Fruit fly (Drosophila melanogaster) whole organism, embryonic: ENCODE results near the gene CG31174.

Experiments
- Atf6 ChIP-seq: fragments of 200-800 bp; sonication (Bioruptor generic); IDR thresholded peaks from 2 replicates; pipeline ENCODE4 v1.3.6; 2022; ENCODE audit warnings: missing biosample characterization, missing genetic modification characterization
- CG1024 ChIP-seq: fragments of 200-800 bp; sonication (Bioruptor generic); IDR thresholded peaks from 2 replicates; pipeline ENCODE4 v1.3.6; 2022; ENCODE audit warnings: missing biosample characterization, missing genetic modification characterization
- CG10321 ChIP-seq: fragments of 200-800 bp; sonication (Bioruptor generic); IDR thresholded peaks from 2 replicates; pipeline ENCODE4 v1.3.6; 2022; ENCODE audit warnings: missing biosample characterization, missing genetic modification characterization
- CG11093 ChIP-seq: fragments of 200-800 bp; sonication (Bioruptor generic); IDR thresholded peaks from 3 replicates; pipeline ENCODE4 v1.3.6; 2022; ENCODE audit warnings: missing biosample characterization, missing genetic modification characterization
- CG11696 ChIP-seq: fragments of 200-800 bp; sonication (Bioruptor generic); IDR thresholded peaks from 2 replicates; pipeline ENCODE4 v1.3.6; 2022; ENCODE audit warnings: missing biosample characterization, missing genetic modification characterization
- CG12104 ChIP-seq: fragments of 200-800 bp; sonication (Bioruptor generic); optimal IDR thresholded peaks from 3 replicates; lab custom pipeline; 2016; ENCODE audit warnings: missing biosample characterization, missing genetic modification characterization
- CG12219 ChIP-seq: fragments of 200-800 bp; sonication (Bioruptor generic); optimal IDR thresholded peaks from 3 replicates; lab custom pipeline; 2018; ENCODE audit warnings: missing biosample characterization, mild to moderate bottlenecking, missing genetic modification characterization
- CG12659 ChIP-seq: fragments of 200-800 bp; sonication (Bioruptor generic); optimal IDR thresholded peaks from 3 replicates; lab custom pipeline; 2017; ENCODE audit warnings: mild to moderate bottlenecking, missing biosample characterization, missing genetic modification reagents, missing genetic modification characterization
- CG14014 ChIP-seq: fragments of 200-800 bp; sonication (Bioruptor generic); IDR thresholded peaks from 2 replicates; pipeline ENCODE4 v1.3.6; 2022; ENCODE audit warnings: missing biosample characterization, missing genetic modification characterization
- CG14441 ChIP-seq: fragments of 200-800 bp; sonication (Bioruptor generic); IDR thresholded peaks from 2 replicates; pipeline ENCODE4 v1.3.6; 2022; ENCODE audit warnings: missing biosample characterization, missing genetic modification characterization
- CG15479 ChIP-seq: fragments of 200-800 bp; sonication (Bioruptor generic); optimal IDR thresholded peaks from 3 replicates; lab custom pipeline; 2019; ENCODE audit warnings: missing biosample characterization, mild to moderate bottlenecking, missing genetic modification characterization, moderate library complexity
- CG16863 ChIP-seq: fragments of 200-800 bp; sonication (Bioruptor generic); optimal IDR thresholded peaks from 3 replicates; lab custom pipeline; 2016; ENCODE audit warnings: missing biosample characterization, missing genetic modification characterization
- CG17361 ChIP-seq: fragments of 200-800 bp; sonication (Bioruptor generic); IDR thresholded peaks from 3 replicates; pipeline ENCODE4 v1.3.6; 2022; ENCODE audit warnings: missing biosample characterization, missing genetic modification characterization
- CG30431 ChIP-seq: fragments of 200-800 bp; sonication (Bioruptor generic); optimal IDR thresholded peaks from 2 replicates; lab custom pipeline; 2017; ENCODE audit warnings: missing biosample characterization, missing genetic modification characterization
- CG31365 ChIP-seq: fragments of 200-800 bp; sonication (Bioruptor generic); optimal IDR thresholded peaks from 2 replicates; lab custom pipeline; 2018; ENCODE audit warnings: missing biosample characterization, mild to moderate bottlenecking, missing genetic modification characterization
- CG31441 ChIP-seq: fragments of 200-800 bp; sonication (Bioruptor generic); IDR thresholded peaks from 2 replicates; pipeline ENCODE4 v1.3.6; 2022; ENCODE audit warnings: missing biosample characterization, missing genetic modification characterization
- CG3163 ChIP-seq: fragments of 200-800 bp; sonication (Bioruptor generic); optimal IDR thresholded peaks from 3 replicates; lab custom pipeline; 2016; ENCODE audit warnings: missing biosample characterization, missing genetic modification characterization
- CG32767 ChIP-seq: fragments of 200-800 bp; sonication (Bioruptor generic); IDR thresholded peaks from 2 replicates; pipeline ENCODE4 v1.3.6; 2022; ENCODE audit warnings: missing biosample characterization, missing genetic modification characterization
- CG32772 ChIP-seq: fragments of 200-800 bp; sonication (Bioruptor generic); IDR thresholded peaks from 2 replicates; pipeline ENCODE4 v1.3.6; 2022; ENCODE audit warnings: missing biosample characterization, missing genetic modification characterization
- CG3281 ChIP-seq: fragments of 200-800 bp; sonication (Bioruptor generic); optimal IDR thresholded peaks from 3 replicates; lab custom pipeline; 2017; ENCODE audit warnings: missing biosample characterization, mild to moderate bottlenecking, missing genetic modification characterization
- CG33213 ChIP-seq: fragments of 200-800 bp; sonication (Bioruptor generic); optimal IDR thresholded peaks from 3 replicates; lab custom pipeline; 2016; ENCODE audit warnings: missing biosample characterization, missing genetic modification characterization
- CG3838 ChIP-seq: fragments of 200-800 bp; sonication (Bioruptor generic); optimal IDR thresholded peaks from 3 replicates; lab custom pipeline; 2016; ENCODE audit warnings: missing biosample characterization, missing genetic modification characterization
- CG4360 ChIP-seq: fragments of 200-800 bp; sonication (Bioruptor generic); IDR thresholded peaks from 2 replicates; pipeline ENCODE4 v1.3.6; 2022; ENCODE audit warnings: missing biosample characterization, missing genetic modification characterization
- CG7745 ChIP-seq: fragments of 200-800 bp; sonication (Bioruptor generic); optimal IDR thresholded peaks from 2 replicates; lab custom pipeline; 2018; ENCODE audit warnings: missing biosample characterization, mild to moderate bottlenecking, missing genetic modification characterization, moderate library complexity
- CG7839 ChIP-seq: fragments of 200-800 bp; sonication (Bioruptor generic); optimal IDR thresholded peaks from 3 replicates; lab custom pipeline; 2018; ENCODE audit warnings: missing biosample characterization, mild to moderate bottlenecking, missing genetic modification characterization, moderate library complexity
- CG8290 ChIP-seq, 3 experiments: fragments of 200-800 bp; sonication (Bioruptor generic); optimal IDR thresholded peaks; 2 replicates each; lab custom pipeline; 2016 to 2019; ENCODE audit warnings: missing biosample characterization in 3 of 3, missing genetic modification characterization in 3 of 3, mild to moderate bottlenecking in 2 of 3, moderate library complexity in 1 of 3
- CG8478 ChIP-seq: fragments of >200 bp; optimal IDR thresholded peaks from 2 replicates; lab custom pipeline; 2018
- CHES-1-like ChIP-seq: fragments of 200-800 bp; sonication (Bioruptor generic); optimal IDR thresholded peaks from 2 replicates; lab custom pipeline; 2016; ENCODE audit warnings: missing biosample characterization, missing genetic modification characterization
- Camta ChIP-seq: fragments of 200-800 bp; sonication (Bioruptor generic); optimal IDR thresholded peaks from 2 replicates; lab custom pipeline; 2016; ENCODE audit warnings: missing biosample characterization, missing genetic modification characterization
- Gug ChIP-seq: fragments of 200-800 bp; sonication (Bioruptor generic); IDR thresholded peaks from 4 replicates; pipeline ENCODE4 v1.3.6; 2022; ENCODE audit warnings: missing biosample characterization, missing genetic modification characterization
- Hmr ChIP-seq: fragments of 200-800 bp; sonication (Bioruptor generic); optimal IDR thresholded peaks from 3 replicates; lab custom pipeline; 2017; ENCODE audit warnings: mild to moderate bottlenecking, missing biosample characterization, missing genetic modification reagents, missing genetic modification characterization
- Hr39 ChIP-seq: fragments of >200 bp; optimal IDR thresholded peaks from 2 replicates; lab custom pipeline; 2017
- Mrtf ChIP-seq: fragments of 200-800 bp; sonication (Bioruptor generic); IDR thresholded peaks from 3 replicates; pipeline ENCODE4 v1.3.6; 2022; ENCODE audit warnings: missing biosample characterization, missing genetic modification characterization
- NFAT ChIP-seq: fragments of 200-800 bp; sonication (Bioruptor generic); IDR thresholded peaks from 2 replicates; pipeline ENCODE4 v1.3.6; 2022; ENCODE audit warnings: missing biosample characterization, missing genetic modification characterization
- Spps ChIP-seq: fragments of 200-800 bp; sonication (Bioruptor generic); optimal IDR thresholded peaks from 2 replicates; lab custom pipeline; 2018; ENCODE audit warnings: missing biosample characterization, mild to moderate bottlenecking, missing genetic modification characterization
- ab ChIP-seq: fragments of 200-800 bp; sonication (Bioruptor generic); optimal IDR thresholded peaks from 2 replicates; lab custom pipeline; 2016; ENCODE audit warnings: missing biosample characterization, missing genetic modification characterization
- abd-A ChIP-seq: fragments of 200-800 bp; sonication (Bioruptor generic); optimal IDR thresholded peaks from 3 replicates; lab custom pipeline; 2019; ENCODE audit warnings: missing biosample characterization, mild to moderate bottlenecking, missing genetic modification characterization, moderate library complexity
- aop ChIP-seq: fragments of 200-800 bp; sonication (Bioruptor generic); IDR thresholded peaks from 2 replicates; pipeline ENCODE4 v1.3.6; 2022; ENCODE audit warnings: missing biosample characterization, missing genetic modification characterization
- az2 ChIP-seq: fragments of 200-800 bp; sonication (Bioruptor generic); optimal IDR thresholded peaks from 3 replicates; lab custom pipeline; 2016; ENCODE audit warnings: missing biosample characterization, missing genetic modification characterization
- bowl ChIP-seq: fragments of 200-800 bp; sonication (Bioruptor generic); IDR thresholded peaks from 2 replicates; pipeline ENCODE4 v1.3.6; 2022; ENCODE audit warnings: missing biosample characterization, missing genetic modification characterization
- chn ChIP-seq: fragments of 200-800 bp; sonication (Bioruptor generic); optimal IDR thresholded peaks from 2 replicates; lab custom pipeline; 2016; ENCODE audit warnings: missing biosample characterization, missing genetic modification characterization
- dysf ChIP-seq: fragments of 200-800 bp; sonication (Bioruptor generic); IDR thresholded peaks from 3 replicates; pipeline ENCODE4 v1.3.6; 2022; ENCODE audit warnings: missing biosample characterization, missing genetic modification characterization
- fd3F ChIP-seq: fragments of 200-800 bp; sonication (Bioruptor generic); optimal IDR thresholded peaks from 2 replicates; lab custom pipeline; 2018; ENCODE audit warnings: missing biosample characterization, mild to moderate bottlenecking, missing genetic modification characterization, moderate library complexity
- hb ChIP-seq: fragments of 200-800 bp; sonication (Bioruptor generic); IDR thresholded peaks from 3 replicates; pipeline ENCODE4 v1.3.6; 2022; ENCODE audit warnings: missing biosample characterization, missing genetic modification characterization; ENCODE audit not compliant: partially characterized antibody
- hth ChIP-seq: fragments of >200 bp; optimal IDR thresholded peaks from 2 replicates; lab custom pipeline; 2017; ENCODE audit warnings: inconsistent platforms
- maf-S ChIP-seq: fragments of 200-800 bp; sonication (Bioruptor generic); optimal IDR thresholded peaks from 2 replicates; lab custom pipeline; 2016; ENCODE audit warnings: missing biosample characterization, missing genetic modification characterization
- pita ChIP-seq: fragments of 200-800 bp; sonication (Bioruptor generic); optimal IDR thresholded peaks from 2 replicates; lab custom pipeline; 2017; ENCODE audit warnings: missing biosample characterization, mild to moderate bottlenecking, missing genetic modification characterization
- shn ChIP-seq: fragments of 200-800 bp; sonication (Bioruptor generic); optimal IDR thresholded peaks from 3 replicates; lab custom pipeline; 2016; ENCODE audit warnings: missing biosample characterization, missing genetic modification characterization
- so ChIP-seq: fragments of 200-800 bp; sonication (Bioruptor generic); IDR thresholded peaks from 3 replicates; pipeline ENCODE4 v1.3.6; 2022; ENCODE audit warnings: missing biosample characterization, missing genetic modification characterization
- sqz ChIP-seq: fragments of 200-800 bp; sonication (Bioruptor generic); optimal IDR thresholded peaks from 3 replicates; lab custom pipeline; 2018; ENCODE audit warnings: missing biosample characterization, mild to moderate bottlenecking, missing genetic modification characterization
- toy ChIP-seq: fragments of 200-800 bp; sonication (Bioruptor generic); IDR thresholded peaks from 2 replicates; pipeline ENCODE4 v1.3.6; 2022; ENCODE audit warnings: missing biosample characterization, missing genetic modification characterization
- trem ChIP-seq: fragments of 200-800 bp; optimal IDR thresholded peaks from 3 replicates; lab custom pipeline; 2019; ENCODE audit warnings: missing biosample characterization, mild to moderate bottlenecking, missing genetic modification characterization, moderate library complexity
- unc-4 ChIP-seq: fragments of 200-800 bp; sonication (Bioruptor generic); IDR thresholded peaks from 2 replicates; pipeline ENCODE4 v1.3.6; 2022; ENCODE audit warnings: missing biosample characterization, missing genetic modification characterization; ENCODE audit not compliant: partially characterized antibody
- wdn ChIP-seq: fragments of 200-800 bp; sonication (Bioruptor generic); IDR thresholded peaks from 2 replicates; pipeline ENCODE4 v1.3.6; 2022; ENCODE audit warnings: missing biosample characterization, missing genetic modification characterization

The CG31174 gene

DNA sequence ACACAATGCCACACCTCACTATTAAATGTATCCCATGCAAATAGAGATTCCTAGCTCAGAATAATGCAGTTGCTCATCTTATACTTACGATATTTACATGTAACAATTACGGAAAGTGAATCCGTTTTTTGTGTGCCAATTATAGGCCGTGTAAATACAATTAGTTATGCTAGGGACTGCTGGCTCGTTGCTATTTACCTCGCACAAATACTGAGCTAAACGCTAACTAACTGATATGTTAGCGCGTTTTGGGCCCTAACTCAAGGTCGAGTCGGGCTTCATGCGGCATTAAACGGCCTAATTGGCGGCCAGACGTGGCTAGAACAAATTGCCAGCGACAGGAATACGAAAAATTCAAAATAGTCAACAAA is 12.5 kb downstream of the CG31174 start (continued):
- TF ChIP-seq CG3281 (GFP tag; lab: Kevin White, UChicago) (peak; percentile 4), CG8290 (GFP tag; optimal IDR thresholded peaks at IDR 0.05; lab: Kevin White, UChicago) (no peak), CG8290 (tag; optimal IDR thresholded peaks at IDR 0.05; lab: Kevin White, UChicago) (peak in 1 of 2 experiments; percentile 47), CG3163 (GFP tag; lab: Kevin White, UChicago) (no peak), sqz (no peak), Atf6 (GFP tag; lab: Robert Waterston, UW) (no peak), fd3F (GFP tag; lab: Kevin White, UChicago) (peak; percentile 12), CG11696 (no peak), CG16863 (GFP tag; lab: Kevin White, UChicago) (no peak), wdn (GFP tag; lab: Robert Waterston, UW) (no peak), CG31365 (tag; lab: Kevin White, UChicago) (no peak), pita (GFP tag; lab: Kevin White, UChicago) (no peak), CG33213 (GFP tag; lab: Kevin White, UChicago) (no peak), aop (GFP tag; lab: Robert Waterston, UW) (no peak), CG32772 (no peak), CG12659 (GFP tag; lab: Kevin White, UChicago) (peak; percentile 5), Spps (no peak), CG14441 (GFP tag; lab: Robert Waterston, UW) (no peak), CG32767 (GFP tag; lab: Robert Waterston, UW) (no peak), trem (tag; lab: Kevin White, UChicago) (no peak), CG7745 (tag; lab: Kevin White, UChicago) (no peak), maf-S (GFP tag; lab: Kevin White, UChicago) (peak; percentile 4), Camta (GFP tag; lab: Kevin White, UChicago) (no peak), CG8478 (lab: Kevin White, UChicago) (no peak), CG4360 (GFP tag; lab: Robert Waterston, UW) (no peak), ab (GFP tag; lab: Kevin White, UChicago) (no peak), CG31441 (GFP tag; lab: Robert Waterston, UW) (no peak), NFAT (GFP tag; lab: Robert Waterston, UW) (no peak), CG14014 (0 out of 2 replicates have a peak, but pooled peaks have one; percentile 26), Gug (no peak), CG12219 (GFP tag; lab: Kevin White, UChicago) (no peak), Mrtf (GFP tag; lab: Robert Waterston, UW) (no peak), hth (no peak), CG11093 (GFP tag; lab: Robert Waterston, UW) (no peak), toy (GFP tag; lab: Robert Waterston, UW) (no peak), CG17361 (GFP tag; lab: Robert Waterston, UW) (no peak), chn (GFP tag; lab: Kevin White, UChicago) (no peak), hb (GFP tag; lab: Robert Waterston, UW) (no peak), CG30431 (GFP tag; lab: Kevin White, UChicago) (no peak), dysf (no peak), bowl (GFP tag; lab: Robert Waterston, UW) (no peak), so (no peak), abd-A (tag; lab: Kevin White, UChicago) (no peak), Hmr (GFP tag; lab: Kevin White, UChicago) (no peak), unc-4 (GFP tag; lab: Robert Waterston, UW) (no peak), CG3838 (no peak), CG1024 (GFP tag; lab: Robert Waterston, UW) (0 out of 2 replicates have a peak, but pooled peaks have one; percentile 20), CG10321 (GFP tag; lab: Robert Waterston, UW) (no peak), CHES-1-like (GFP tag; lab: Kevin White, UChicago) (no peak), az2 (GFP tag; lab: Kevin White, UChicago) (no peak), CG7839 (no peak), CG15479 (GFP tag; lab: Kevin White, UChicago) (no peak), CG12104 (GFP tag; lab: Kevin White, UChicago) (no peak), shn (GFP tag; lab: Kevin White, UChicago) (no peak), Hr39 (no peak)
